Fruit fly (Drosophila melanogaster) whole organism, embryonic: ENCODE measurements around the gene CG31952.

Source experiments
- Ets65A ChIP-seq: fragments of 200-800 bp; sonication (Bioruptor generic); peaks from one replicate; lab custom pipeline; 2016; ENCODE audit warnings: missing biosample characterization, missing genetic modification characterization
- Med ChIP-seq: fragments of 200-800 bp; sonication (Bioruptor generic); peaks from one replicate; lab custom pipeline; 2016; ENCODE audit warnings: missing biosample characterization, missing genetic modification characterization, mild to moderate bottlenecking, inconsistent platforms, moderate library complexity
- dm ChIP-seq: fragments of 200-800 bp; sonication (Bioruptor generic); optimal IDR thresholded peaks from 3 replicates; lab custom pipeline; 2016; ENCODE audit warnings: missing biosample characterization, missing genetic modification characterization
- sens ChIP-seq: fragments of 200-800 bp; sonication (Bioruptor generic); peaks from one replicate; lab custom pipeline; 2016; ENCODE audit warnings: missing biosample characterization, missing genetic modification characterization

Gene CG31952

dm6 chr2L:3466846-3467245 lies 50.4 kb downstream of the CG31952 start:
- peak; percentile 59 for TF ChIP-seq sens (GFP tag; lab: Kevin White, UChicago)
- TF ChIP-seq Med (GFP tag; lab: Kevin White, UChicago), result peak; percentile 59
- TF ChIP-seq dm (GFP tag; lab: Kevin White, UChicago), result no peak
- TF ChIP-seq Ets65A (GFP tag; lab: Kevin White, UChicago), result peak; percentile 73
